Worm (Caenorhabditis elegans) whole organism, L2 larva: ENCODE results near the gene srh-277.

Source experiments
- C34F6.9 ChIP-seq: fragments of 150-350 bp; optimal IDR thresholded peaks from 2 replicates; lab custom pipeline; 2014; ENCODE audit warnings: missing biosample characterization, missing genetic modification characterization
- F13H6.1 ChIP-seq: sonication (generic microtip); optimal IDR thresholded peaks from 2 replicates; lab custom pipeline; 2016; ENCODE audit warnings: missing genetic modification characterization, missing compliant biosample characterization
- R02D3.7 ChIP-seq: fragments of 150-350 bp; optimal IDR thresholded peaks from 2 replicates; lab custom pipeline; 2014; ENCODE audit warnings: missing biosample characterization, missing genetic modification characterization
- Y55F3AM.14 ChIP-seq: fragments of 200-800 bp; sonication (Bioruptor generic); optimal IDR thresholded peaks from 2 replicates; lab custom pipeline; 2018; ENCODE audit warnings: mild to moderate bottlenecking, missing genetic modification characterization, missing compliant biosample characterization
- ZK546.5 ChIP-seq: sonication (generic microtip); optimal IDR thresholded peaks from 2 replicates; lab custom pipeline; 2017; ENCODE audit warnings: missing biosample characterization, missing genetic modification characterization
- alr-1 ChIP-seq: fragments of 150-350 bp; optimal IDR thresholded peaks from 2 replicates; lab custom pipeline; 2014; ENCODE audit warnings: missing biosample characterization, missing genetic modification characterization
- aly-2 ChIP-seq: fragments of 150-350 bp; optimal IDR thresholded peaks from 2 replicates; lab custom pipeline; 2014; ENCODE audit warnings: missing biosample characterization, missing genetic modification characterization
- ama-1 ChIP-seq: fragments of 150-350 bp; optimal IDR thresholded peaks from 2 replicates; lab custom pipeline; 2018; ENCODE audit warnings: inconsistent platforms
- crh-2 ChIP-seq: sonication (generic microtip); optimal IDR thresholded peaks from 2 replicates; lab custom pipeline; 2017; ENCODE audit warnings: missing biosample characterization, missing genetic modification characterization
- dmd-4 ChIP-seq: sonication (generic microtip); optimal IDR thresholded peaks from 2 replicates; lab custom pipeline; 2017; ENCODE audit warnings: missing biosample characterization, missing genetic modification characterization
- egl-27 ChIP-seq: sonication (generic microtip); optimal IDR thresholded peaks from 3 replicates; lab custom pipeline; 2017; ENCODE audit warnings: missing biosample characterization, missing genetic modification reagents, missing genetic modification characterization
- elt-1 ChIP-seq: fragments of 150-350 bp; optimal IDR thresholded peaks from 2 replicates; lab custom pipeline; 2014; ENCODE audit warnings: missing biosample characterization, missing genetic modification characterization
- fos-1 ChIP-seq: fragments of 150-350 bp; optimal IDR thresholded peaks from 2 replicates; lab custom pipeline; 2014; ENCODE audit warnings: missing biosample characterization, missing genetic modification characterization
- lin-11 ChIP-seq: fragments of 150-350 bp; sonication (generic microtip); optimal IDR thresholded peaks from 2 replicates; lab custom pipeline; 2014; ENCODE audit warnings: missing biosample characterization, missing genetic modification characterization, inconsistent platforms, mixed read lengths
- lin-13 ChIP-seq: fragments of 150-350 bp; optimal IDR thresholded peaks from 2 replicates; lab custom pipeline; 2014; ENCODE audit warnings: missing biosample characterization, missing genetic modification reagents, missing genetic modification characterization
- lsy-2 ChIP-seq, 2 experiments: fragments of 150-350 bp in 1 of 2; sonication (generic microtip) in 1 of 2; optimal IDR thresholded peaks; 2 replicates each; lab custom pipeline; 2014 to 2017; ENCODE audit warnings: missing biosample characterization in 2 of 2, missing genetic modification characterization in 2 of 2
- mab-5 ChIP-seq: fragments of 150-350 bp; optimal IDR thresholded peaks from 2 replicates; lab custom pipeline; 2014; ENCODE audit warnings: missing biosample characterization, missing genetic modification characterization
- mbf-1 ChIP-seq: sonication (generic microtip); optimal IDR thresholded peaks from 2 replicates; lab custom pipeline; 2017; ENCODE audit warnings: missing biosample characterization, missing genetic modification characterization
- nhr-10 ChIP-seq: sonication (generic microtip); optimal IDR thresholded peaks from 2 replicates; lab custom pipeline; 2017; ENCODE audit warnings: missing biosample characterization, missing genetic modification characterization
- nhr-11 ChIP-seq: fragments of 150-350 bp; optimal IDR thresholded peaks from 2 replicates; lab custom pipeline; 2014; ENCODE audit warnings: missing biosample characterization, missing genetic modification characterization
- nhr-12 ChIP-seq: fragments of 150-350 bp; optimal IDR thresholded peaks from 2 replicates; lab custom pipeline; 2014; ENCODE audit warnings: missing biosample characterization, missing genetic modification characterization
- nhr-129 ChIP-seq: fragments of 150-350 bp; optimal IDR thresholded peaks from 2 replicates; lab custom pipeline; 2014; ENCODE audit warnings: missing biosample characterization, missing genetic modification characterization
- nhr-21 ChIP-seq: fragments of 150-350 bp; optimal IDR thresholded peaks from 2 replicates; lab custom pipeline; 2014; ENCODE audit warnings: missing biosample characterization, missing genetic modification characterization
- nhr-23 ChIP-seq: fragments of 150-350 bp; optimal IDR thresholded peaks from 2 replicates; lab custom pipeline; 2014; ENCODE audit warnings: missing biosample characterization, missing genetic modification reagents, missing genetic modification characterization
- nhr-25 ChIP-seq: fragments of 150-350 bp; sonication (generic microtip); optimal IDR thresholded peaks from 3 replicates; lab custom pipeline; 2014; ENCODE audit warnings: missing biosample characterization, missing genetic modification characterization
- nhr-6 ChIP-seq: fragments of 150-350 bp; optimal IDR thresholded peaks from 2 replicates; lab custom pipeline; 2014; ENCODE audit warnings: missing biosample characterization, missing genetic modification characterization
- nhr-77 ChIP-seq: fragments of 150-350 bp; optimal IDR thresholded peaks from 2 replicates; lab custom pipeline; 2014; ENCODE audit warnings: missing biosample characterization, missing genetic modification characterization
- skn-1 ChIP-seq: sonication (generic microtip); optimal IDR thresholded peaks from 2 replicates; lab custom pipeline; 2017; ENCODE audit warnings: missing biosample characterization, missing genetic modification characterization
- sma-3 ChIP-seq: sonication (generic microtip); optimal IDR thresholded peaks from 2 replicates; lab custom pipeline; 2016; ENCODE audit warnings: missing genetic modification reagents, missing genetic modification characterization, missing compliant biosample characterization
- sma-9 ChIP-seq, 2 experiments: fragments of 150-350 bp in 1 of 2; sonication (generic microtip) in 1 of 2; optimal IDR thresholded peaks; 2 replicates each; lab custom pipeline; 2014 to 2016; ENCODE audit warnings: missing genetic modification characterization in 2 of 2, mild to moderate bottlenecking in 1 of 2, missing biosample characterization in 1 of 2, missing compliant biosample characterization in 1 of 2, missing genetic modification reagents in 1 of 2, moderate library complexity in 1 of 2
- snpc-4 ChIP-seq: fragments of 150-350 bp; optimal IDR thresholded peaks from 2 replicates; lab custom pipeline; 2014; ENCODE audit warnings: missing biosample characterization, missing genetic modification characterization
- unc-62 ChIP-seq: fragments of 150-350 bp; optimal IDR thresholded peaks from 2 replicates; lab custom pipeline; 2014; ENCODE audit warnings: missing biosample characterization, missing genetic modification reagents, missing genetic modification characterization
- ztf-1 ChIP-seq: fragments of 200-800 bp; sonication (Bioruptor generic); conservative IDR thresholded peaks from 2 replicates; pipeline ENCODE4 v1.3.6; 2022; ENCODE audit warnings: missing genetic modification characterization, missing compliant biosample characterization

srh-277 gene

ce11 chrV:16182110-16182509, 908 bp upstream of the srh-277 start, which contains the start of gene srz-13:
Gene srz-13, plus strand, starts transcription at chrV:16182410.
- TF ChIP-seq alr-1: no peak
- no peak for TF ChIP-seq sma-9 (GFP tag; optimal IDR thresholded peaks at IDR 0.05; lab: Kevin White, UChicago)
- no peak for TF ChIP-seq sma-9 (tag; optimal IDR thresholded peaks at IDR 0.05; lab: Kevin White, UChicago)
- no peak for TF ChIP-seq dmd-4 (tag; lab: Kevin White, UChicago)
- TF ChIP-seq lin-13 (GFP tag; lab: Kevin White, UChicago): no peak
- TF ChIP-seq C34F6.9: no peak
- no peak for TF ChIP-seq lsy-2 (tag; optimal IDR thresholded peaks at IDR 0.05; lab: Kevin White, UChicago)

ce11 chrV:16183357-16183756, 339 bp downstream of the srh-277 start, which contains the start of gene srz-14:
Gene srz-14, plus strand, starts transcription at chrV:16183657.
- no peak for TF ChIP-seq fos-1 (tag; lab: Kevin White, UChicago)
- no peak for TF ChIP-seq egl-27 (tag; lab: Kevin White, UChicago)
- no peak for TF ChIP-seq skn-1 (tag; lab: Kevin White, UChicago)
- TF ChIP-seq sma-9 (GFP tag; optimal IDR thresholded peaks at IDR 0.05; lab: Kevin White, UChicago): no peak
- TF ChIP-seq sma-9 (tag; optimal IDR thresholded peaks at IDR 0.05; lab: Kevin White, UChicago): no peak
- no peak for TF ChIP-seq ama-1 (lab: Kevin White, UChicago)
- TF ChIP-seq crh-2 (tag; lab: Kevin White, UChicago): no peak
- no peak for TF ChIP-seq Y55F3AM.14 (GFP tag; lab: Kevin White, UChicago)
- TF ChIP-seq ZK546.5 (tag; lab: Kevin White, UChicago): no peak
- no peak for TF ChIP-seq nhr-11 (tag; lab: Kevin White, UChicago)
- TF ChIP-seq C34F6.9: no peak
- TF ChIP-seq lin-11 (tag; lab: Kevin White, UChicago): no peak
- TF ChIP-seq mab-5 (tag; lab: Kevin White, UChicago): no peak
- TF ChIP-seq nhr-129 (tag; lab: Kevin White, UChicago): no peak
- no peak for TF ChIP-seq unc-62
- no peak for TF ChIP-seq nhr-21 (tag; lab: Kevin White, UChicago)
- TF ChIP-seq elt-1: no peak

- TF ChIP-seq sma-3 (GFP tag; lab: Kevin White, UChicago): no peak
- no peak for TF ChIP-seq nhr-77 (tag; lab: Kevin White, UChicago)
- no peak for TF ChIP-seq egl-27 (tag; lab: Kevin White, UChicago)
- TF ChIP-seq nhr-10 (tag; lab: Kevin White, UChicago): no peak
- no peak for TF ChIP-seq nhr-23 (tag; lab: Kevin White, UChicago)
- TF ChIP-seq snpc-4 (tag; lab: Kevin White, UChicago): no peak
- TF ChIP-seq C34F6.9: no peak
- no peak for TF ChIP-seq ama-1 (lab: Kevin White, UChicago)
- no peak for TF ChIP-seq nhr-12 (tag; lab: Kevin White, UChicago)
- TF ChIP-seq F13H6.1 (tag; lab: Kevin White, UChicago): no peak
- TF ChIP-seq mbf-1 (tag; lab: Kevin White, UChicago): no peak
- no peak for TF ChIP-seq dmd-4 (tag; lab: Kevin White, UChicago)
- no peak for TF ChIP-seq nhr-129 (tag; lab: Kevin White, UChicago)
- no peak for TF ChIP-seq ZK546.5 (tag; lab: Kevin White, UChicago)
- TF ChIP-seq R02D3.7: no peak
- no peak for TF ChIP-seq nhr-25 (tag; lab: Kevin White, UChicago)
- no peak for TF ChIP-seq nhr-11 (tag; lab: Kevin White, UChicago)
- TF ChIP-seq nhr-6 (tag; lab: Kevin White, UChicago): no peak
These were observed 7.5 kb downstream of the srh-277 start, which contains the start of gene srh-281 for ce11 chrV:16190485-16190884. Gene srh-281, plus strand, starts transcription at chrV:16190785.

- TF ChIP-seq dmd-4 (tag; lab: Kevin White, UChicago): no peak
These were observed 9.1 kb downstream of the srh-277 start, which contains the start of gene srh-279 for ce11 chrV:16192114-16192513. Gene srh-279, plus strand, starts transcription at chrV:16192414.

ce11 chrV:16194639-16195038, 11.6 kb downstream of the srh-277 start, which contains the start of gene rabr-4:
Gene rabr-4, plus strand, starts transcription at chrV:16194939.
- TF ChIP-seq sma-3 (GFP tag; lab: Kevin White, UChicago) (no peak), ztf-1 (GFP tag; lab: Robert Waterston, UW) (no peak), skn-1 (tag; lab: Kevin White, UChicago) (no peak), nhr-10 (tag; lab: Kevin White, UChicago) (no peak), aly-2 (tag; lab: Kevin White, UChicago) (no peak), ama-1 (lab: Kevin White, UChicago) (no peak)
